Worm (Caenorhabditis elegans): ENCODE results near the gene K04A8.1.

DNA sequence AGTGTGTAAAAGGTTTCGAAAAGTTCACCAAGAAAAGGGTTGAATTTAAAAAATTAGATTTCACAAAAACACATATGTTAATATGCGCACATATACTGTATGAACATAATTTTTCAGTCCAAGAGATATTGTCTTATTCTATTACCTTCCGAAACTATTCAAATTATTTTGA, 48.0 kb upstream of the K04A8.1 start, which contains the start of gene F46E10.3:
- TF ChIP-seq flt-1 (GFP tag; IDR thresholded peaks at IDR 0.05) (no peak), ztf-23 (GFP tag; IDR thresholded peaks at IDR 0.05) (no peak), klf-2 (GFP tag; conservative IDR thresholded peaks at IDR 0.05) (no peak)
